Worm (Caenorhabditis elegans) whole organism, early embryonic: Measurements from ENCODE around the gene T24A6.17.

Source experiments
- B0310.2 ChIP-seq: sonication (generic microtip); optimal IDR thresholded peaks from 2 replicates; lab custom pipeline; 2016; ENCODE audit warnings: mild to moderate bottlenecking, missing genetic modification characterization, missing compliant biosample characterization
- ama-1 ChIP-seq: fragments of 150-350 bp; optimal IDR thresholded peaks from 2 replicates; lab custom pipeline; 2014
- ceh-36 ChIP-seq: sonication (generic microtip); optimal IDR thresholded peaks from 2 replicates; lab custom pipeline; 2016; ENCODE audit warnings: missing genetic modification characterization, inconsistent platforms, missing compliant biosample characterization
- ets-7 ChIP-seq: sonication (generic microtip); optimal IDR thresholded peaks from 2 replicates; lab custom pipeline; 2016; ENCODE audit warnings: missing genotype, missing genetic modification characterization, missing compliant biosample characterization
- flt-1 ChIP-seq: fragments of 200-800 bp; sonication (Bioruptor generic); IDR thresholded peaks from 2 replicates; pipeline ENCODE4 v1.3.6; 2022; ENCODE audit warnings: missing genetic modification characterization, missing compliant biosample characterization
- hmbx-1 ChIP-seq: sonication (generic microtip); optimal IDR thresholded peaks from 2 replicates; lab custom pipeline; 2016; ENCODE audit warnings: mild to moderate bottlenecking, missing genetic modification characterization, missing compliant biosample characterization
- hnd-1 ChIP-seq: sonication (generic microtip); optimal IDR thresholded peaks from 2 replicates; lab custom pipeline; 2016; ENCODE audit warnings: missing genetic modification characterization, missing compliant biosample characterization
- pes-1 ChIP-seq: fragments of 200-800 bp; sonication (Bioruptor generic); IDR thresholded peaks from 2 replicates; pipeline ENCODE4 v1.3.6; 2022; ENCODE audit warnings: missing genetic modification reagents, missing genetic modification characterization, missing compliant biosample characterization
- scrt-1 ChIP-seq: fragments of 200-800 bp; sonication (Bioruptor generic); IDR thresholded peaks from 2 replicates; pipeline ENCODE4 v1.3.6; 2022; ENCODE audit warnings: missing genetic modification characterization, missing compliant biosample characterization
- tbx-37 ChIP-seq: fragments of 200-800 bp; sonication (Bioruptor generic); conservative IDR thresholded peaks from 2 replicates; pipeline ENCODE4 v1.3.6; 2022; ENCODE audit warnings: missing genetic modification reagents, missing genetic modification characterization, missing compliant biosample characterization

DNA sequence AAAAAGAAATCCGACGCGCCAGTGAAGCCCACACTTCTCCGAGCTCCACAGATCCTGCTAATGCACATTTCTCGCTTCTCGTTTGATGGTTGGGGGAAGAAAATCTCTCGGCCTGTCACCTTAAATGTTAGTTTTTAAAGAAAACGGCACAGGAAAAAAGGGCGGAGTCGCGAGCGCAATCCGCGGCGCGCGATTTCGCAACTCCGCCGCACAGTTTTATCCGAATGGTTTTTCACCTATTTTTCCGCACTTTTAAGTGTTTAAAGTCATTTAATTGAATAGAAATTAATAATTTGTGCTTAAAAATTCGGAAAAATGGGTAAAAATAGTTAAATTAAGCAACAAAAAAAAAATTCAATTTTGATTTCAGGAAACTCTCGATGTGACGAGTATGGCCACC, 23.4 kb upstream of the T24A6.17 start:
- TF ChIP-seq pes-1 (GFP tag; lab: Robert Waterston, UW) (peak; percentile 84), ets-7 (tag; lab: Kevin White, UChicago) (no peak), ama-1 (lab: Kevin White, UChicago) (no peak), flt-1 (GFP tag; lab: Robert Waterston, UW) (no peak; the same call in 1 of the 2 replicates), hnd-1 (tag; lab: Kevin White, UChicago) (peak; percentile 28), scrt-1 (GFP tag; lab: Robert Waterston, UW) (peak; percentile 45; the same call in 1 of the 2 replicates), hmbx-1 (tag; lab: Kevin White, UChicago) (no peak), B0310.2 (peak; percentile 52), tbx-37 (GFP tag; lab: Robert Waterston, UW) (no peak), ceh-36 (tag; lab: Kevin White, UChicago) (peak; percentile 60)
